Fruit fly (Drosophila melanogaster): ENCODE data around the gene CG7768.

dm6 chr3L:14217677-14218254 lies at the start of gene CG7768:
- TF ChIP-seq cnc (optimal IDR thresholded peaks at IDR 0.05) (no peak), toe (GFP tag; optimal IDR thresholded peaks at IDR 0.05) (peak; percentile 90), Hr96 (GFP tag; optimal IDR thresholded peaks at IDR 0.05) (peak; percentile 76), CG14711 (tag; optimal IDR thresholded peaks at IDR 0.05) (peak; percentile 85), ovo (GFP tag; optimal IDR thresholded peaks at IDR 0.05) (peak; percentile 99), CG1620 (GFP tag; optimal IDR thresholded peaks at IDR 0.05) (peak; percentile 97), tj (GFP tag; optimal IDR thresholded peaks at IDR 0.05) (peak; percentile 34), pad (GFP tag; optimal IDR thresholded peaks at IDR 0.05) (peak; percentile 82), CG33017 (tag; optimal IDR thresholded peaks at IDR 0.05) (peak; percentile 92), Clk (GFP tag; optimal IDR thresholded peaks at IDR 0.05) (peak; percentile 85)

All from whole organism, adult.